Worm (Caenorhabditis elegans) whole organism, L1 larva: Measurements from ENCODE around the gene H01G02.3.

Experiments
- nhr-19 ChIP-seq: fragments of 200-800 bp; sonication (Bioruptor generic); conservative IDR thresholded peaks from 2 replicates; pipeline ENCODE4 v1.3.6; 2022; ENCODE audit warnings: missing genetic modification characterization, missing compliant biosample characterization
- snpc-4 ChIP-seq: fragments of 150-350 bp; optimal IDR thresholded peaks from 2 replicates; lab custom pipeline; 2014; ENCODE audit warnings: missing biosample characterization, missing genetic modification characterization
- unc-62 ChIP-seq: fragments of 150-350 bp; optimal IDR thresholded peaks from 2 replicates; lab custom pipeline; 2014; ENCODE audit warnings: missing biosample characterization, missing genetic modification reagents, missing genetic modification characterization
- zag-1 ChIP-seq: fragments of 150-350 bp; optimal IDR thresholded peaks from 2 replicates; lab custom pipeline; 2014; ENCODE audit warnings: missing biosample characterization, missing genetic modification characterization
- ztf-4 ChIP-seq: fragments of 150-350 bp; optimal IDR thresholded peaks from 2 replicates; lab custom pipeline; 2014; ENCODE audit warnings: missing biosample characterization, missing genetic modification characterization

- TF ChIP-seq ztf-4 (tag; lab: Kevin White, UChicago), result no peak
- TF ChIP-seq snpc-4 (tag; lab: Kevin White, UChicago), result no peak
- no peak for TF ChIP-seq nhr-19 (GFP tag; lab: Robert Waterston, UW)
- no peak for TF ChIP-seq zag-1
- no peak for TF ChIP-seq unc-62 (GFP tag; lab: Kevin White, UChicago)
Observed at ce11 chrIV:11755907-11756306, 36.5 kb downstream of the H01G02.3 start, which contains the start of gene T12A7.9.
